Worm (Caenorhabditis elegans) whole organism, L1 larva: ENCODE data around the gene pbs-3.

ENCODE experiments used
- C04F5.9 ChIP-seq: sonication (generic microtip); optimal IDR thresholded peaks from 2 replicates; lab custom pipeline; 2016; ENCODE audit warnings: missing genetic modification characterization, missing compliant biosample characterization
- C34B4.2 ChIP-seq: sonication (generic microtip); optimal IDR thresholded peaks from 2 replicates; lab custom pipeline; 2017; ENCODE audit warnings: mild to moderate bottlenecking, missing genetic modification characterization, missing compliant biosample characterization
- F16B12.6 ChIP-seq: fragments of 150-350 bp; optimal IDR thresholded peaks from 2 replicates; lab custom pipeline; 2014; ENCODE audit warnings: missing biosample characterization, missing genetic modification characterization
- Y116A8C.19 ChIP-seq: sonication (generic microtip); optimal IDR thresholded peaks from 2 replicates; lab custom pipeline; 2016; ENCODE audit warnings: missing compliant biosample characterization, missing genetic modification characterization, borderline replicate concordance
- aly-2 ChIP-seq: fragments of 150-350 bp; optimal IDR thresholded peaks from 2 replicates; lab custom pipeline; 2014; ENCODE audit warnings: missing biosample characterization, missing genetic modification characterization
- ceh-8 ChIP-seq: fragments of 200-800 bp; sonication (Bioruptor generic); optimal IDR thresholded peaks from 2 replicates; lab custom pipeline; 2018; ENCODE audit warnings: mild to moderate bottlenecking, missing genetic modification characterization, moderate library complexity, missing compliant biosample characterization
- ceh-88 ChIP-seq: fragments of 200-800 bp; sonication (Bioruptor generic); IDR thresholded peaks from 2 replicates; pipeline ENCODE4 v1.3.6; 2022; ENCODE audit warnings: missing genetic modification characterization, missing compliant biosample characterization
- ceh-90 ChIP-seq: sonication (generic microtip); optimal IDR thresholded peaks from 2 replicates; lab custom pipeline; 2016; ENCODE audit warnings: missing genetic modification characterization, missing compliant biosample characterization
- dsc-1 ChIP-seq: sonication (generic microtip); optimal IDR thresholded peaks from 2 replicates; lab custom pipeline; 2016; ENCODE audit warnings: mild to moderate bottlenecking, missing genetic modification characterization, missing compliant biosample characterization
- egl-13 ChIP-seq: sonication (generic microtip); optimal IDR thresholded peaks from 2 replicates; lab custom pipeline; 2016; ENCODE audit warnings: missing genotype, missing genetic modification reagents, missing genetic modification characterization, missing compliant biosample characterization
- egl-27 ChIP-seq, 2 experiments: fragments of 150-350 bp in 1 of 2; sonication (generic microtip); optimal IDR thresholded peaks; 3 replicates each; lab custom pipeline; 2017 to 2018; ENCODE audit warnings: missing biosample characterization in 2 of 2, missing genetic modification characterization in 2 of 2, missing genetic modification reagents in 2 of 2
- elt-3 ChIP-seq, 6 experiments: fragments of 150-350 bp in 1 of 6; sonication (generic microtip); optimal IDR thresholded peaks; 2 replicates each; lab custom pipeline; 2017 to 2018; ENCODE audit warnings: missing biosample characterization in 6 of 6, missing genetic modification characterization in 6 of 6, inconsistent platforms in 1 of 6
- ets-5 ChIP-seq: fragments of 200-800 bp; sonication (Bioruptor generic); IDR thresholded peaks from 2 replicates; pipeline ENCODE4 v1.3.6; 2022; ENCODE audit warnings: missing genetic modification characterization, missing compliant biosample characterization
- fos-1 ChIP-seq: fragments of 150-350 bp; optimal IDR thresholded peaks from 2 replicates; lab custom pipeline; 2014; ENCODE audit warnings: missing biosample characterization, missing genetic modification characterization
- grh-1 ChIP-seq: fragments of 200-800 bp; sonication (Bioruptor generic); IDR thresholded peaks from 2 replicates; pipeline ENCODE4 v1.3.6; 2022; ENCODE audit warnings: missing genetic modification reagents, missing genetic modification characterization, missing compliant biosample characterization
- hlh-17 ChIP-seq: fragments of 200-800 bp; sonication (Bioruptor generic); optimal IDR thresholded peaks from 2 replicates; lab custom pipeline; 2018; ENCODE audit warnings: missing genetic modification characterization, mild to moderate bottlenecking, missing compliant biosample characterization, moderate library complexity, borderline replicate concordance
- hlh-4 ChIP-seq: sonication (generic microtip); optimal IDR thresholded peaks from 2 replicates; lab custom pipeline; 2016; ENCODE audit warnings: mild to moderate bottlenecking, missing genetic modification characterization, missing compliant biosample characterization
- irx-1 ChIP-seq: sonication (generic microtip); optimal IDR thresholded peaks from 2 replicates; lab custom pipeline; 2016; ENCODE audit warnings: missing genetic modification characterization, missing compliant biosample characterization
- isw-1 ChIP-seq: fragments of 200-800 bp; sonication (Bioruptor generic); IDR thresholded peaks from 2 replicates; pipeline ENCODE4 v1.3.6; 2022; ENCODE audit warnings: missing genetic modification characterization, missing compliant biosample characterization
- jun-1 ChIP-seq: fragments of 150-350 bp; optimal IDR thresholded peaks from 2 replicates; lab custom pipeline; 2014; ENCODE audit warnings: missing biosample characterization, missing genetic modification reagents, missing genetic modification characterization
- lin-13 ChIP-seq: fragments of 150-350 bp; optimal IDR thresholded peaks from 2 replicates; lab custom pipeline; 2014; ENCODE audit warnings: missing biosample characterization, missing genetic modification reagents, missing genetic modification characterization
- lin-35 ChIP-seq, 2 experiments: fragments of 150-350 bp; optimal IDR thresholded peaks; 2 replicates each; lab custom pipeline; 2014; ENCODE audit warnings: missing biosample characterization in 2 of 2, missing genetic modification characterization in 2 of 2, missing genetic modification reagents in 2 of 2
- lin-39 ChIP-seq: fragments of 150-350 bp; optimal IDR thresholded peaks from 2 replicates; lab custom pipeline; 2014; ENCODE audit warnings: missing biosample characterization, missing genetic modification reagents, missing genetic modification characterization
- lir-3 ChIP-seq: sonication (generic microtip); optimal IDR thresholded peaks from 2 replicates; lab custom pipeline; 2016; ENCODE audit warnings: mild to moderate bottlenecking, missing genetic modification characterization, moderate library complexity, missing compliant biosample characterization; ENCODE audit not compliant: poor library complexity
- mab-9 ChIP-seq: fragments of 200-800 bp; sonication (Bioruptor generic); IDR thresholded peaks from 2 replicates; pipeline ENCODE4 v1.3.6; 2022; ENCODE audit warnings: missing genetic modification reagents, missing genetic modification characterization, missing compliant biosample characterization
- mdl-1 ChIP-seq, 2 experiments: fragments of 150-350 bp; optimal IDR thresholded peaks; 2 replicates each; lab custom pipeline; 2014 to 2017; ENCODE audit warnings: missing biosample characterization in 2 of 2, missing genetic modification characterization in 2 of 2, inconsistent platforms in 1 of 2
- mef-2 ChIP-seq: fragments of 150-350 bp; optimal IDR thresholded peaks from 2 replicates; lab custom pipeline; 2014; ENCODE audit warnings: missing biosample characterization, missing genetic modification characterization
- mep-1 ChIP-seq: fragments of 150-350 bp; optimal IDR thresholded peaks from 2 replicates; lab custom pipeline; 2014; ENCODE audit warnings: missing biosample characterization, missing genetic modification characterization
- nhr-11 ChIP-seq: fragments of 150-350 bp; optimal IDR thresholded peaks from 2 replicates; lab custom pipeline; 2014; ENCODE audit warnings: missing biosample characterization, missing genetic modification characterization
- nhr-19 ChIP-seq: fragments of 200-800 bp; sonication (Bioruptor generic); conservative IDR thresholded peaks from 2 replicates; pipeline ENCODE4 v1.3.6; 2022; ENCODE audit warnings: missing genetic modification characterization, missing compliant biosample characterization
- nhr-20 ChIP-seq: sonication (generic microtip); optimal IDR thresholded peaks from 2 replicates; lab custom pipeline; 2016; ENCODE audit warnings: mild to moderate bottlenecking, missing genetic modification characterization, missing compliant biosample characterization
- nhr-237 ChIP-seq: fragments of 150-350 bp; optimal IDR thresholded peaks from 2 replicates; lab custom pipeline; 2014; ENCODE audit warnings: missing biosample characterization, missing genetic modification characterization
- nhr-28 ChIP-seq: fragments of 150-350 bp; optimal IDR thresholded peaks from 2 replicates; lab custom pipeline; 2014; ENCODE audit warnings: missing biosample characterization, missing genetic modification characterization
- nhr-47 ChIP-seq: sonication (generic microtip); optimal IDR thresholded peaks from 2 replicates; lab custom pipeline; 2016; ENCODE audit warnings: mild to moderate bottlenecking, missing genetic modification characterization, moderate library complexity, missing compliant biosample characterization
- nhr-71 ChIP-seq: sonication (generic microtip); optimal IDR thresholded peaks from 2 replicates; lab custom pipeline; 2016; ENCODE audit warnings: mild to moderate bottlenecking, missing genetic modification characterization, moderate library complexity, missing compliant biosample characterization
- nhr-76 ChIP-seq: sonication (generic microtip); optimal IDR thresholded peaks from 2 replicates; lab custom pipeline; 2017; ENCODE audit warnings: missing biosample characterization, missing genetic modification characterization
- nhr-84 ChIP-seq: sonication (generic microtip); optimal IDR thresholded peaks from 2 replicates; lab custom pipeline; 2017; ENCODE audit warnings: missing biosample characterization, missing genetic modification characterization
- nhr-85 ChIP-seq: sonication (generic microtip); peaks from one replicate; lab custom pipeline; 2016; ENCODE audit warnings: missing genetic modification characterization, inconsistent platforms, missing compliant biosample characterization
- nhr-90 ChIP-seq: sonication (generic microtip); optimal IDR thresholded peaks from 2 replicates; lab custom pipeline; 2016; ENCODE audit warnings: mild to moderate bottlenecking, missing genetic modification characterization, missing compliant biosample characterization; ENCODE audit not compliant: poor library complexity
- pag-3 ChIP-seq: sonication (generic microtip); optimal IDR thresholded peaks from 2 replicates; lab custom pipeline; 2017; ENCODE audit warnings: missing genetic modification characterization, mild to moderate bottlenecking, missing compliant biosample characterization, antibody characterized with exemption, borderline replicate concordance; ENCODE audit not compliant: insufficient read depth
- pax-3 ChIP-seq: fragments of 200-800 bp; sonication (Bioruptor generic); optimal IDR thresholded peaks from 2 replicates; lab custom pipeline; 2018; ENCODE audit warnings: mild to moderate bottlenecking, missing genetic modification characterization, moderate library complexity, missing compliant biosample characterization
- pqm-1 ChIP-seq: sonication (generic microtip); optimal IDR thresholded peaks from 3 replicates; lab custom pipeline; 2017; ENCODE audit warnings: missing biosample characterization, missing genetic modification characterization
- rnt-1 ChIP-seq: sonication (generic microtip); optimal IDR thresholded peaks from 2 replicates; lab custom pipeline; 2016; ENCODE audit warnings: mild to moderate bottlenecking, missing genetic modification characterization, moderate library complexity, missing compliant biosample characterization
- skn-1 ChIP-seq: fragments of 150-350 bp; optimal IDR thresholded peaks from 2 replicates; lab custom pipeline; 2014; ENCODE audit warnings: missing biosample characterization, missing genetic modification characterization
- sox-4 ChIP-seq: sonication (generic microtip); optimal IDR thresholded peaks from 2 replicates; lab custom pipeline; 2016; ENCODE audit warnings: missing genetic modification characterization, missing compliant biosample characterization
- sptf-1 ChIP-seq: fragments of 150-350 bp; optimal IDR thresholded peaks from 2 replicates; lab custom pipeline; 2014; ENCODE audit warnings: missing biosample characterization, missing genetic modification characterization
- tlp-1 ChIP-seq: fragments of 150-350 bp; optimal IDR thresholded peaks from 2 replicates; lab custom pipeline; 2014; ENCODE audit warnings: missing biosample characterization, missing genetic modification characterization
- unc-130 ChIP-seq: fragments of 150-350 bp; optimal IDR thresholded peaks from 2 replicates; lab custom pipeline; 2017; ENCODE audit warnings: missing biosample characterization, missing genetic modification characterization, inconsistent platforms
- unc-30 ChIP-seq: sonication (generic microtip); optimal IDR thresholded peaks from 2 replicates; lab custom pipeline; 2017; ENCODE audit warnings: missing biosample characterization, missing genetic modification characterization
- unc-62 ChIP-seq: fragments of 150-350 bp; optimal IDR thresholded peaks from 2 replicates; lab custom pipeline; 2014; ENCODE audit warnings: missing biosample characterization, missing genetic modification reagents, missing genetic modification characterization
- unc-98 ChIP-seq: fragments of 200-800 bp; sonication (Bioruptor generic); IDR thresholded peaks from 2 replicates; pipeline ENCODE4 v1.3.6; 2022; ENCODE audit warnings: missing genetic modification characterization, missing compliant biosample characterization
- zip-4 ChIP-seq: fragments of 200-800 bp; sonication (Bioruptor generic); optimal IDR thresholded peaks from 2 replicates; lab custom pipeline; 2018; ENCODE audit warnings: mild to moderate bottlenecking, missing genetic modification characterization, moderate library complexity, missing compliant biosample characterization
- ztf-11 ChIP-seq, 2 experiments: sonication (generic microtip); optimal IDR thresholded peaks; 2 replicates each; lab custom pipeline; 2016 to 2017; ENCODE audit warnings: missing genetic modification characterization in 2 of 2, missing biosample characterization in 1 of 2, missing compliant biosample characterization in 1 of 2

pbs-3 gene

ce11 chrII:4955353-4955752 is at the start of gene pbs-3:
pbs-3 (minus strand) TSS chrII:4955427.
- TF ChIP-seq mdl-1 (tag; optimal IDR thresholded peaks at IDR 0.05; lab: Kevin White, UChicago) (no peak), unc-30 (tag; lab: Kevin White, UChicago) (no peak), lin-39 (tag; lab: Kevin White, UChicago) (no peak), isw-1 (GFP tag; lab: Robert Waterston, UW) (peak; percentile 17), ceh-90 (tag; lab: Kevin White, UChicago) (no peak), pqm-1 (no peak), zip-4 (no peak), unc-130 (tag; lab: Kevin White, UChicago) (peak; percentile 65), ceh-8 (GFP tag; lab: Kevin White, UChicago) (no peak), pag-3 (tag; lab: Kevin White, UChicago) (no peak), unc-62 (no peak), nhr-47 (peak; percentile 53), nhr-20 (peak; percentile 49), ceh-88 (GFP tag; lab: Robert Waterston, UW) (no peak), jun-1 (peak; percentile 2), F16B12.6 (tag; lab: Kevin White, UChicago) (peak; percentile 56), aly-2 (tag; lab: Kevin White, UChicago) (peak; percentile 23), lin-35 (GFP tag; optimal IDR thresholded peaks at IDR 0.05; lab: Kevin White, UChicago) (peak; percentile 59 to 86), dsc-1 (tag; lab: Kevin White, UChicago) (peak; percentile 8), lin-13 (peak; percentile 47), lir-3 (tag; lab: Kevin White, UChicago) (peak; percentile 55), nhr-84 (no peak), sox-4 (no peak), hlh-17 (no peak), elt-3 (tag; optimal IDR thresholded peaks at IDR 0.05; lab: Kevin White, UChicago) (peak in 2 of 6 experiments; percentile 42 to 71), rnt-1 (tag; lab: Kevin White, UChicago) (peak; percentile 85), hlh-4 (no peak), C04F5.9 (tag; lab: Kevin White, UChicago) (no peak), ztf-11 (tag; optimal IDR thresholded peaks at IDR 0.05; lab: Kevin White, UChicago) (peak in 1 of 2 experiments; percentile 57), irx-1 (no peak), C34B4.2 (tag; lab: Kevin White, UChicago) (no peak), nhr-11 (tag; lab: Kevin White, UChicago) (no peak), mep-1 (tag; lab: Kevin White, UChicago) (no peak), fos-1 (tag; lab: Kevin White, UChicago) (no peak), mab-9 (GFP tag; lab: Robert Waterston, UW) (no peak), grh-1 (GFP tag; lab: Robert Waterston, UW) (no peak), nhr-71 (peak; percentile 64), ets-5 (GFP tag; lab: Robert Waterston, UW) (no peak), egl-27 (tag; optimal IDR thresholded peaks at IDR 0.05; lab: Kevin White, UChicago) (no peak), nhr-85 (tag; lab: Kevin White, UChicago) (no peak), skn-1 (tag; lab: Kevin White, UChicago) (peak; percentile 97), egl-13 (tag; lab: Kevin White, UChicago) (no peak), pax-3 (tag; lab: Kevin White, UChicago) (no peak), nhr-76 (tag; lab: Kevin White, UChicago) (no peak), Y116A8C.19 (tag; lab: Kevin White, UChicago) (no peak), nhr-19 (GFP tag; lab: Robert Waterston, UW) (0 out of 2 replicates have a peak, but pooled peaks have one; percentile 5), nhr-237 (tag; lab: Kevin White, UChicago) (peak; percentile 0), unc-98 (GFP tag; lab: Robert Waterston, UW) (no peak), sptf-1 (tag; lab: Kevin White, UChicago) (no peak), nhr-28 (tag; lab: Kevin White, UChicago) (no peak), tlp-1 (no peak), mef-2 (tag; lab: Kevin White, UChicago) (no peak), nhr-90 (tag; lab: Kevin White, UChicago) (peak; percentile 49)
